Worm (Caenorhabditis elegans) whole organism, L4 larva: ENCODE data around the gene srw-101.

Experiments used
- D1046.2 ChIP-seq: fragments of 200-800 bp; sonication (Bioruptor generic); IDR thresholded peaks from 2 replicates; pipeline ENCODE4 v1.3.6; 2022; ENCODE audit warnings: missing genetic modification characterization, missing compliant biosample characterization
- F26F4.8 ChIP-seq: fragments of 200-800 bp; sonication (Bioruptor generic); conservative IDR thresholded peaks from 2 replicates; pipeline ENCODE4 v1.3.6; 2022; ENCODE audit warnings: missing genetic modification characterization, missing compliant biosample characterization
- F37D6.2 ChIP-seq: sonication (generic microtip); optimal IDR thresholded peaks from 2 replicates; lab custom pipeline; 2016; ENCODE audit warnings: mild to moderate bottlenecking, missing genetic modification characterization, missing compliant biosample characterization
- F44E2.7 ChIP-seq: fragments of 200-800 bp; sonication (Bioruptor generic); IDR thresholded peaks from 2 replicates; pipeline ENCODE4 v2.1.2; 2022; ENCODE audit warnings: missing genetic modification characterization, missing compliant biosample characterization
- F49E8.2 ChIP-seq: sonication (generic microtip); optimal IDR thresholded peaks from 2 replicates; lab custom pipeline; 2016; ENCODE audit warnings: missing compliant biosample characterization, mild to moderate bottlenecking, missing genetic modification characterization, borderline replicate concordance
- R02D3.7 ChIP-seq: fragments of 150-350 bp; sonication (generic microtip); optimal IDR thresholded peaks from 3 replicates; lab custom pipeline; 2014; ENCODE audit warnings: missing biosample characterization, missing genetic modification characterization
- Y48G9A.11 ChIP-seq: fragments of 200-800 bp; sonication (Bioruptor generic); IDR thresholded peaks from 2 replicates; pipeline ENCODE4 v1.3.6; 2022; ENCODE audit warnings: missing genetic modification reagents, missing genetic modification characterization, missing compliant biosample characterization
- Y75B8A.6 ChIP-seq: fragments of 200-800 bp; sonication (Bioruptor generic); IDR thresholded peaks from 2 replicates; pipeline ENCODE4 v1.3.6; 2022; ENCODE audit warnings: missing genetic modification reagents, missing genetic modification characterization, missing compliant biosample characterization
- ZK337.2 ChIP-seq: fragments of 200-800 bp; sonication (Bioruptor generic); IDR thresholded peaks from 2 replicates; pipeline ENCODE4 v1.3.6; 2022; ENCODE audit warnings: missing genetic modification reagents, missing genetic modification characterization, missing compliant biosample characterization
- ceh-44 ChIP-seq: fragments of 200-800 bp; sonication (Bioruptor generic); IDR thresholded peaks from 2 replicates; pipeline ENCODE4 v1.3.6; 2022; ENCODE audit warnings: missing genetic modification reagents, missing genetic modification characterization, missing compliant biosample characterization
- ceh-82 ChIP-seq: sonication (generic microtip); optimal IDR thresholded peaks from 2 replicates; lab custom pipeline; 2017; ENCODE audit warnings: missing biosample characterization, missing genetic modification characterization
- ces-1 ChIP-seq: fragments of 150-350 bp; sonication (generic microtip); optimal IDR thresholded peaks from 4 replicates; lab custom pipeline; 2014; ENCODE audit warnings: missing biosample characterization, missing genetic modification reagents, missing genetic modification characterization
- daf-8 ChIP-seq: fragments of 200-800 bp; sonication (Bioruptor generic); IDR thresholded peaks from 2 replicates; pipeline ENCODE4 v1.3.6; 2022; ENCODE audit warnings: missing genetic modification characterization, missing compliant biosample characterization
- dmd-6 ChIP-seq: fragments of 200-800 bp; sonication (Bioruptor generic); IDR thresholded peaks from 2 replicates; pipeline ENCODE4 v1.3.6; 2022; ENCODE audit warnings: missing genetic modification reagents, missing genetic modification characterization, missing compliant biosample characterization
- dmd-9 ChIP-seq: fragments of 200-800 bp; sonication (Bioruptor generic); IDR thresholded peaks from 2 replicates; pipeline ENCODE4 v1.3.6; 2022; ENCODE audit warnings: missing genetic modification reagents, missing genetic modification characterization, missing compliant biosample characterization
- egl-43 ChIP-seq: fragments of 200-800 bp; sonication (Bioruptor generic); IDR thresholded peaks from 2 replicates; pipeline ENCODE4 v1.3.6; 2022; ENCODE audit warnings: missing genetic modification reagents, missing genetic modification characterization, missing compliant biosample characterization
- fkh-10 ChIP-seq: fragments of 150-350 bp; optimal IDR thresholded peaks from 2 replicates; lab custom pipeline; 2014; ENCODE audit warnings: missing biosample characterization, missing genetic modification reagents, missing genetic modification characterization
- fos-1 ChIP-seq: fragments of 150-350 bp; optimal IDR thresholded peaks from 2 replicates; lab custom pipeline; 2014; ENCODE audit warnings: missing biosample characterization, missing genetic modification characterization
- gei-8 ChIP-seq: fragments of 200-800 bp; sonication (Bioruptor generic); optimal IDR thresholded peaks from 2 replicates; lab custom pipeline; 2018; ENCODE audit warnings: mild to moderate bottlenecking, missing genetic modification characterization, missing compliant biosample characterization
- hlh-11 ChIP-seq: fragments of 200-800 bp; sonication (Bioruptor generic); optimal IDR thresholded peaks from 2 replicates; lab custom pipeline; 2018; ENCODE audit warnings: mild to moderate bottlenecking, missing genetic modification characterization, missing compliant biosample characterization
- lim-7 ChIP-seq: fragments of 200-800 bp; sonication (Bioruptor generic); IDR thresholded peaks from 2 replicates; pipeline ENCODE4 v1.3.6; 2022; ENCODE audit warnings: missing genetic modification characterization, missing compliant biosample characterization
- lin-15B ChIP-seq: fragments of 150-350 bp; sonication (generic microtip); optimal IDR thresholded peaks from 3 replicates; lab custom pipeline; 2014; ENCODE audit warnings: missing biosample characterization, missing genetic modification characterization
- lin-29 ChIP-seq: fragments of 200-800 bp; sonication (Bioruptor generic); IDR thresholded peaks from 2 replicates; pipeline ENCODE4 v1.3.6; 2022; ENCODE audit warnings: missing genetic modification reagents, missing genetic modification characterization, missing compliant biosample characterization
- madf-5 ChIP-seq, 2 experiments: fragments of 200-800 bp; sonication (Bioruptor generic); IDR thresholded peaks; 2 replicates each; pipeline ENCODE4 v1.3.6; 2022; ENCODE audit warnings: missing compliant biosample characterization in 2 of 2, missing genetic modification characterization in 2 of 2
- mdt-29 ChIP-seq: fragments of 200-800 bp; sonication (Bioruptor generic); IDR thresholded peaks from 2 replicates; pipeline ENCODE4 v1.3.6; 2022; ENCODE audit warnings: missing genetic modification reagents, missing genetic modification characterization, missing compliant biosample characterization
- nhr-41 ChIP-seq: fragments of 200-800 bp; sonication (Bioruptor generic); IDR thresholded peaks from 2 replicates; pipeline ENCODE4 v1.3.6; 2022; ENCODE audit warnings: missing genetic modification reagents, missing genetic modification characterization, missing compliant biosample characterization
- nhr-76 ChIP-seq: fragments of 150-350 bp; optimal IDR thresholded peaks from 2 replicates; lab custom pipeline; 2014; ENCODE audit warnings: missing biosample characterization, missing genetic modification characterization
- pha-4 ChIP-seq, 2 experiments: fragments of 150-350 bp in 1 of 2; fragments of 200-800 bp in 1 of 2; sonication (Bioruptor generic) in 1 of 2; IDR thresholded peaks in 1 of 2; optimal IDR thresholded peaks in 1 of 2; 2 replicates each; pipeline versions ENCODE4 v1.3.6 to Lab custom; 2014 to 2022; ENCODE audit warnings: missing genetic modification characterization in 2 of 2, missing genetic modification reagents in 2 of 2, missing biosample characterization in 1 of 2, missing compliant biosample characterization in 1 of 2
- php-3 ChIP-seq: fragments of 200-800 bp; sonication (Bioruptor generic); IDR thresholded peaks from 2 replicates; pipeline ENCODE4 v1.3.6; 2022; ENCODE audit warnings: missing genetic modification reagents, missing genetic modification characterization, missing compliant biosample characterization
- saeg-2 ChIP-seq: fragments of 200-800 bp; sonication (Bioruptor generic); IDR thresholded peaks from 2 replicates; pipeline ENCODE4 v1.3.6; 2022; ENCODE audit warnings: missing genetic modification reagents, missing genetic modification characterization, missing compliant biosample characterization
- tag-97 ChIP-seq: fragments of 200-800 bp; sonication (Bioruptor generic); IDR thresholded peaks from 2 replicates; pipeline ENCODE4 v1.3.6; 2022; ENCODE audit warnings: missing genetic modification characterization, missing compliant biosample characterization
- zag-1 ChIP-seq: fragments of 150-350 bp; optimal IDR thresholded peaks from 2 replicates; lab custom pipeline; 2014; ENCODE audit warnings: missing biosample characterization, missing genetic modification characterization
- zfp-3 ChIP-seq: fragments of 200-800 bp; sonication (Bioruptor generic); conservative IDR thresholded peaks from 2 replicates; pipeline ENCODE4 v1.3.6; 2022; ENCODE audit warnings: missing genetic modification reagents, missing genetic modification characterization, missing compliant biosample characterization

The srw-101 gene

DNA sequence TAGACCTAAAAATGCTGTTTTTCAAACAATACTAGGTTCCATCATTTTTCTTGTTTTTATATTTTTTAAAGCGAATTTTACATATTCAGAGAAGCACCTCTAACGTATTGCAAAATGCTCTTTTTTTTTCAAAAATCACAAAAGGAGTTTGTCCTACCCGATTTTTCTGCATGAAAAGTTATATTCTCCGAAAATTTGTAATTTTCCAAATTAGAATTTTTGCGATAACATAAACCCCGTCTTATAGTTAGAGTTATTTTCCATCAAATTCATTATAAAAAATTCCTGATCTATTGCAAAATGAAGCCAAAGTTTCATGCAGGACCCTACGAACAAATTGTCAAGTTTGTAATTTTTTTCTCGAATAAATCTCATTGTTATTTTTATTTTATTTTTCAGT, 13.6 kb upstream of the srw-101 start, which contains the start of gene srw-99:
Gene srw-99, plus strand, starts transcription at position 301 of the 400 bp plus-strand sequence.
- no peak for TF ChIP-seq mdt-29 (GFP tag; lab: Robert Waterston, UW)
- no peak for TF ChIP-seq ces-1 (GFP tag; lab: Kevin White, UChicago)
- no peak for TF ChIP-seq pha-4 (GFP tag; IDR thresholded peaks at IDR 0.05; lab: Robert Waterston, UW)
- no peak for TF ChIP-seq pha-4 (tag; optimal IDR thresholded peaks at IDR 0.05; lab: Kevin White, UChicago)
- no peak for TF ChIP-seq ceh-82 (tag; lab: Kevin White, UChicago)
- no peak for TF ChIP-seq nhr-41
- TF ChIP-seq zag-1: no peak
- no peak for TF ChIP-seq R02D3.7

DNA sequence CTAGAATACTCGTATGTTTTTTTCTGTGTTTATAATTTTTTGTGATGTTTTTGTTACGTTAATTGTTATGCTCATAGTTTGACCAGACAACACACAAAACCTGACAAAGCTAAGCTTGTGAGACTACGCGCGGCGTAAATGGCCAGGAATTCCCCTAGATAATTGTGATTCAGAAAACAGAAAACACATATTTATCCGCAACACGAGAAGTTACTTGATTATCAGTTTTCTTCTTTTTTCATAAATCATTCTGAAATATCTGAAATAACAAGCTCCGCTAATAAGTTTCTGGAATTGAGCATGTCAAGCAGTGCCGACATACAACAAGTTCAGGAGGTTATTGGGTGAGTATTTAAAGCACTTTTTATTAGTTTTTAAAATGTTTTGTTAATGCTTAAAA, 11.2 kb upstream of the srw-101 start, which contains the start of gene srw-100:
Gene srw-100, plus strand, starts transcription at position 301 of the 400 bp plus-strand sequence.
- TF ChIP-seq F37D6.2 (tag; lab: Kevin White, UChicago) (no peak), lin-15B (no peak), fos-1 (no peak), F49E8.2 (no peak), gei-8 (no peak), fkh-10 (GFP tag; lab: Kevin White, UChicago) (no peak), D1046.2 (GFP tag; lab: Robert Waterston, UW) (no peak), hlh-11 (tag; lab: Kevin White, UChicago) (no peak), dmd-6 (GFP tag; lab: Robert Waterston, UW) (no peak), R02D3.7 (no peak), ces-1 (GFP tag; lab: Kevin White, UChicago) (no peak), nhr-76 (tag; lab: Kevin White, UChicago) (no peak)

ce11 chrV:1712471-1712870, 9.6 kb upstream of the srw-101 start:
- TF ChIP-seq D1046.2 (GFP tag; lab: Robert Waterston, UW) (peak; percentile 70; the same call in 1 of the 2 replicates), madf-5 (GFP tag; IDR thresholded peaks at IDR 0.05; lab: Robert Waterston, UW) (0 out of 4 replicates have a peak, but pooled peaks of 1 of the 2 experiments have one; percentile 51), tag-97 (GFP tag; lab: Robert Waterston, UW) (0 out of 2 replicates have a peak, but pooled peaks have one; percentile 57), F26F4.8 (GFP tag; lab: Robert Waterston, UW) (0 out of 2 replicates have a peak, but pooled peaks have one; percentile 12), dmd-9 (GFP tag; lab: Robert Waterston, UW) (0 out of 2 replicates have a peak, but pooled peaks have one; percentile 34)

DNA sequence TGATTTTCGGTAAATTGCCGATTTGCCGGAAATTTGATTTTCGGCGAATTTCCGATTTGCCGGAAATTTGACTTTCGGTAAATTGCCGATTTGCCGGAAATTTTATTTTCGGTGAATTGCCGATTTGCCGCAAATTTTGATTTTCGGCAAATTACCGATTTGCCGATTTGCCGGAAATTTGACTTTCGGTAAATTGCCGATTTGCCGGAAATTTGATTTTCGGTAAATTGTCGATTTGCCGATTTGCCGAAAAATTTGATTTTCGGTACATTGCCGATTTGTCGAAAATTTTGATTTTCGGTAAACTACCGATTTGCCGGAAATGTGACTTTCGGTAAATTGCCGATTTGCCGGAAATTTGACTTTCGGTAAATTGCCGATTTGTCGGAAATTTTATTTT, 8.3 kb upstream of the srw-101 start:
- TF ChIP-seq F44E2.7 (peak; percentile 92; the same call in 1 of the 2 replicates), egl-43 (GFP tag; lab: Robert Waterston, UW) (peak; percentile 84), Y75B8A.6 (GFP tag; lab: Robert Waterston, UW) (0 out of 2 replicates have a peak, but pooled peaks have one; percentile 28), ceh-44 (GFP tag; lab: Robert Waterston, UW) (0 out of 2 replicates have a peak, but pooled peaks have one; percentile 31), php-3 (GFP tag; lab: Robert Waterston, UW) (peak; percentile 24; the same call in 1 of the 2 replicates), zfp-3 (GFP tag; lab: Robert Waterston, UW) (0 out of 2 replicates have a peak, but pooled peaks have one; percentile 28), daf-8 (GFP tag; lab: Robert Waterston, UW) (0 out of 2 replicates have a peak, but pooled peaks have one; percentile 28), lim-7 (GFP tag; lab: Robert Waterston, UW) (peak; percentile 8; the same call in 1 of the 2 replicates), Y48G9A.11 (GFP tag; lab: Robert Waterston, UW) (peak; percentile 47; the same call in 1 of the 2 replicates), D1046.2 (GFP tag; lab: Robert Waterston, UW) (peak; percentile 26; the same call in 1 of the 2 replicates), madf-5 (GFP tag; IDR thresholded peaks at IDR 0.05; lab: Robert Waterston, UW) (peak in 1 of 2 experiments; percentile 93; a peak in 2 of 4 replicates), F26F4.8 (GFP tag; lab: Robert Waterston, UW) (peak; percentile 86), ZK337.2 (GFP tag; lab: Robert Waterston, UW) (peak; percentile 6; the same call in 1 of the 2 replicates), mdt-29 (GFP tag; lab: Robert Waterston, UW) (peak; percentile 58; the same call in 1 of the 2 replicates), tag-97 (GFP tag; lab: Robert Waterston, UW) (0 out of 2 replicates have a peak, but pooled peaks have one; percentile 57), saeg-2 (GFP tag; lab: Robert Waterston, UW) (peak; percentile 66), lin-29 (GFP tag; lab: Robert Waterston, UW) (peak; percentile 47; the same call in 1 of the 2 replicates)
